Fruit fly (Drosophila melanogaster): ENCODE measurements around the gene Coq8.

DNA sequence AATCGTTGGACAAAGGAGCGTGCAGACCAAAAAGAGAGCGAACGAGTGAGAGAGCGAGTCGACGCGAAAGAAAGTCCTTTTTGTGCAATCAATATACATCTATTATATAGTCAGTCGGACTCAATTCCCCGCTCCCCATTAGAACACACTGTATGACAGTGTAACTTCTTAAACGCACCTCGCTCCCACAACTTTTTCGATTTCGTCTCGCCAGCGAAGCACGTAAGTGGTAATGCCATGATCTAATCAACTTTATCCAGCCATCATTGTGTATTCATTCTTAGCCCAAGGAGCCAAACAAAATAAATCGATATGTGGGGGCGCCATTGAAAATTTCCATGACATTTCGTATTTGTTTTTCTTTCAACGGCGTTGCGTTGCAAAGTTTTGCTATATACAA is 38.1 kb upstream of the Coq8 start:
- TF ChIP-seq CG9817 (tag; optimal IDR thresholded peaks at IDR 0.05) (no peak), CG11085 (GFP tag; IDR thresholded peaks at IDR 0.05) (no peak), luna (GFP tag; optimal IDR thresholded peaks at IDR 0.05) (no peak), pnt (GFP tag; optimal IDR thresholded peaks at IDR 0.05) (no peak), BEAF-32 (GFP tag; optimal IDR thresholded peaks at IDR 0.05) (no peak), Hey (tag; optimal IDR thresholded peaks at IDR 0.05) (no peak), Eip74EF (GFP tag; optimal IDR thresholded peaks at IDR 0.05) (no peak), CG13287 (GFP tag; IDR thresholded peaks at IDR 0.05; ENCODE audit: partially characterized antibody) (no peak), gt (GFP tag; IDR thresholded peaks at IDR 0.05) (no peak), repo (GFP tag; optimal IDR thresholded peaks at IDR 0.05) (no peak), Ptx1 (GFP tag; IDR thresholded peaks at IDR 0.05) (no peak), kay (GFP tag; optimal IDR thresholded peaks at IDR 0.05) (no peak), wek (GFP tag; optimal IDR thresholded peaks at IDR 0.05) (no peak)

All from whole organism, embryonic.